Fruit fly (Drosophila melanogaster) whole organism, embryonic: ENCODE results near the gene corto.

Source experiments
- CG10654 ChIP-seq: fragments of 200-800 bp; sonication (Bioruptor generic); optimal IDR thresholded peaks from 2 replicates; lab custom pipeline; 2016; ENCODE audit warnings: missing biosample characterization, missing genetic modification characterization
- CG5245 ChIP-seq: fragments of 200-800 bp; sonication (Bioruptor generic); optimal IDR thresholded peaks from 3 replicates; lab custom pipeline; 2016; ENCODE audit warnings: missing biosample characterization, missing genetic modification characterization
- Dll ChIP-seq: fragments of 200-800 bp; sonication (Bioruptor generic); IDR thresholded peaks from 4 replicates; pipeline ENCODE4 v1.3.6; 2022; ENCODE audit warnings: missing biosample characterization, missing genetic modification characterization; ENCODE audit not compliant: partially characterized antibody
- Mrtf ChIP-seq: fragments of 200-800 bp; sonication (Bioruptor generic); IDR thresholded peaks from 3 replicates; pipeline ENCODE4 v1.3.6; 2022; ENCODE audit warnings: missing biosample characterization, missing genetic modification characterization

DNA sequence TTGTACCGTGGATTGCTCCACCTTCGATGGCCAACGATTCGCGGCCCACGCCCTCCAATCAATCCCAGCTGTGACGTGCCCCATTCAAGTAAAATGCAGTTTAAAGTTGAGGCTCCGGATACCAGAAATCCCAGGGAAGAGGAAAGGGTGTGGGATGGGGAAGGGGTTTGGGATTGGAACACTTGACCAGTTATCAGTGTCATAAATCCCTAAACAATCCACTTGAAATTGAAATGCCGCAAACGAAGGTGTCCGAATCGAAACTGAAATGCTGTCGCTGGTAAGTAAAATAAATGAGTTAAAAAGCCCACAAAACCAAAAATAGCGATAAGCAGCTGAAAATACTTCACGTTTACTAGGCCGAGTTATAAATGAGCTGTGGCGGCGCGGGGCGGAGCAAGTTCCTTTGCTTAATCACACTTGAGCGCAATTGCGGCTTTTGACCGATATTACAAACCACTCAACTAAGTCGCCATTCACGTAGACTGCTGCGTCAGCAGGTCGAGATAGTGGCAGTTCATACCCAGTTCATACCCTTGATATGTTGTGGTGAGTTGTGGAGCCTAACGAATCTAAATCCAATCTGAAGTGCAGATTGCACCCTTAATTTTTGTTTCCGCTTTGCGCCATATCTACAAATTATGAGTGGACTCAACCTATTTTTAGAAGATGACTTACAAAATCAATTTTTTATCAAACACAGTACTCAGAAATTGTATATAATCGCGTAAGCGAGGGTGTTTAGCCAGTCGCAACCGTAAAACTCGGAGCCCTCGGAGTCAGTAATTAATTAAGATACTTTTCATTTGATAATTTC is 22.1 kb downstream of the corto start:
- TF ChIP-seq Dll (GFP tag; lab: Robert Waterston, UW): no peak
- TF ChIP-seq Mrtf (GFP tag; lab: Robert Waterston, UW): no peak
- TF ChIP-seq CG5245 (GFP tag; lab: Kevin White, UChicago): no peak
- no peak for TF ChIP-seq CG10654 (GFP tag; lab: Kevin White, UChicago)
